Worm (Caenorhabditis elegans) whole organism, L3 larva: ENCODE measurements around the gene let-70.
A peak's percentile ranks its signal among the peaks of the same experiment; 100 is the strongest.

Source experiments
- R02D3.7 ChIP-seq: fragments of 150-350 bp; optimal IDR thresholded peaks from 2 replicates; lab custom pipeline; 2014; ENCODE audit warnings: missing biosample characterization, missing genetic modification characterization
- ZK546.5 ChIP-seq: sonication (generic microtip); optimal IDR thresholded peaks from 2 replicates; lab custom pipeline; 2017; ENCODE audit warnings: missing biosample characterization, missing genetic modification characterization
- aly-2 ChIP-seq: fragments of 150-350 bp; optimal IDR thresholded peaks from 2 replicates; lab custom pipeline; 2014; ENCODE audit warnings: missing biosample characterization, missing genetic modification characterization
- ama-1 ChIP-seq: fragments of 150-350 bp; optimal IDR thresholded peaks from 2 replicates; lab custom pipeline; 2018
- ceh-16 ChIP-seq: sonication (generic microtip); optimal IDR thresholded peaks from 2 replicates; lab custom pipeline; 2017; ENCODE audit warnings: missing biosample characterization, missing genetic modification characterization
- ceh-28 ChIP-seq: fragments of 150-350 bp; optimal IDR thresholded peaks from 2 replicates; lab custom pipeline; 2014; ENCODE audit warnings: missing biosample characterization, missing genetic modification reagents, missing genetic modification characterization
- ceh-82 ChIP-seq: fragments of 150-350 bp; optimal IDR thresholded peaks from 2 replicates; lab custom pipeline; 2014; ENCODE audit warnings: missing biosample characterization, missing genetic modification characterization
- egl-5 ChIP-seq: fragments of 150-350 bp; optimal IDR thresholded peaks from 2 replicates; lab custom pipeline; 2017; ENCODE audit warnings: missing biosample characterization, missing genetic modification reagents, missing genetic modification characterization, inconsistent platforms
- elt-1 ChIP-seq: fragments of 150-350 bp; optimal IDR thresholded peaks from 2 replicates; lab custom pipeline; 2014; ENCODE audit warnings: missing biosample characterization, missing genetic modification characterization
- elt-2 ChIP-seq: sonication (generic microtip); optimal IDR thresholded peaks from 2 replicates; lab custom pipeline; 2016; ENCODE audit warnings: missing genetic modification reagents, mild to moderate bottlenecking, missing genetic modification characterization, missing compliant biosample characterization
- elt-3 ChIP-seq, 3 experiments: fragments of 150-350 bp in 1 of 3; sonication (generic microtip) in 2 of 3; optimal IDR thresholded peaks; 2 replicates in 2 of 3; 4 replicates in 1 of 3; lab custom pipeline; 2014 to 2017; ENCODE audit warnings: missing biosample characterization in 3 of 3, missing genetic modification characterization in 3 of 3
- eor-1 ChIP-seq, 2 experiments: fragments of 150-350 bp; optimal IDR thresholded peaks; 2 replicates each; lab custom pipeline; 2014 to 2018; ENCODE audit warnings: missing biosample characterization in 2 of 2, missing genetic modification characterization in 2 of 2
- fkh-10 ChIP-seq: sonication (generic microtip); optimal IDR thresholded peaks from 2 replicates; lab custom pipeline; 2017; ENCODE audit warnings: missing biosample characterization, missing genetic modification reagents, missing genetic modification characterization
- hmg-11 ChIP-seq: sonication (generic microtip); optimal IDR thresholded peaks from 2 replicates; lab custom pipeline; 2016; ENCODE audit warnings: missing genetic modification characterization, missing compliant biosample characterization
- lin-15B ChIP-seq: fragments of 150-350 bp; optimal IDR thresholded peaks from 2 replicates; lab custom pipeline; 2014; ENCODE audit warnings: missing biosample characterization, missing genetic modification characterization
- lin-39 ChIP-seq: fragments of 150-350 bp; optimal IDR thresholded peaks from 2 replicates; lab custom pipeline; 2018; ENCODE audit warnings: missing biosample characterization, missing genetic modification reagents, missing genetic modification characterization
- lsy-12 ChIP-seq: sonication (generic microtip); optimal IDR thresholded peaks from 2 replicates; lab custom pipeline; 2016; ENCODE audit warnings: mild to moderate bottlenecking, missing genetic modification characterization, missing compliant biosample characterization
- mml-1 ChIP-seq: fragments of 150-350 bp; sonication (generic microtip); optimal IDR thresholded peaks from 3 replicates; lab custom pipeline; 2014; ENCODE audit warnings: missing biosample characterization, missing genetic modification characterization
- nfya-1 ChIP-seq: sonication (generic microtip); optimal IDR thresholded peaks from 2 replicates; lab custom pipeline; 2017; ENCODE audit warnings: missing genetic modification characterization, mild to moderate bottlenecking, missing compliant biosample characterization, antibody characterized with exemption, moderate library complexity; ENCODE audit not compliant: insufficient read depth
- nhr-11 ChIP-seq: fragments of 150-350 bp; optimal IDR thresholded peaks from 2 replicates; lab custom pipeline; 2014; ENCODE audit warnings: missing biosample characterization, missing genetic modification characterization
- nhr-12 ChIP-seq: fragments of 150-350 bp; optimal IDR thresholded peaks from 2 replicates; lab custom pipeline; 2014; ENCODE audit warnings: missing biosample characterization, missing genetic modification characterization
- nhr-25 ChIP-seq: sonication (generic microtip); optimal IDR thresholded peaks from 2 replicates; lab custom pipeline; 2017; ENCODE audit warnings: missing biosample characterization, missing genetic modification characterization
- nhr-28 ChIP-seq: fragments of 150-350 bp; optimal IDR thresholded peaks from 2 replicates; lab custom pipeline; 2014; ENCODE audit warnings: missing biosample characterization, missing genetic modification characterization
- nhr-43 ChIP-seq: sonication (generic microtip); optimal IDR thresholded peaks from 2 replicates; lab custom pipeline; 2016; ENCODE audit warnings: mild to moderate bottlenecking, missing genetic modification characterization, missing compliant biosample characterization; ENCODE audit not compliant: poor library complexity, severe bottlenecking
- nhr-77 ChIP-seq: fragments of 150-350 bp; optimal IDR thresholded peaks from 2 replicates; lab custom pipeline; 2014; ENCODE audit warnings: missing biosample characterization, missing genetic modification characterization
- pha-4 ChIP-seq: fragments of 150-350 bp; optimal IDR thresholded peaks from 2 replicates; lab custom pipeline; 2014; ENCODE audit warnings: missing biosample characterization, missing genetic modification reagents, missing genetic modification characterization
- pqm-1 ChIP-seq: fragments of 150-350 bp; optimal IDR thresholded peaks from 2 replicates; lab custom pipeline; 2017; ENCODE audit warnings: missing biosample characterization, missing genetic modification characterization, inconsistent platforms
- sea-2 ChIP-seq: fragments of 150-350 bp; sonication (generic microtip); optimal IDR thresholded peaks from 4 replicates; lab custom pipeline; 2014; ENCODE audit warnings: missing biosample characterization, missing genetic modification reagents, missing genetic modification characterization
- skn-1 ChIP-seq: fragments of 150-350 bp; optimal IDR thresholded peaks from 2 replicates; lab custom pipeline; 2014; ENCODE audit warnings: missing biosample characterization, missing genetic modification characterization
- snpc-4 ChIP-seq: fragments of 150-350 bp; optimal IDR thresholded peaks from 2 replicates; lab custom pipeline; 2014; ENCODE audit warnings: missing biosample characterization, missing genetic modification characterization
- tbx-2 ChIP-seq: sonication (generic microtip); optimal IDR thresholded peaks from 2 replicates; lab custom pipeline; 2016; ENCODE audit warnings: mild to moderate bottlenecking, missing genetic modification characterization, missing compliant biosample characterization
- unc-39 ChIP-seq: sonication (generic microtip); optimal IDR thresholded peaks from 4 replicates; lab custom pipeline; 2017; ENCODE audit warnings: missing biosample characterization, missing genetic modification characterization
- unc-62 ChIP-seq: fragments of 150-350 bp; sonication (generic microtip); optimal IDR thresholded peaks from 4 replicates; lab custom pipeline; 2014; ENCODE audit warnings: missing biosample characterization, missing genetic modification reagents, missing genetic modification characterization
- ztf-4 ChIP-seq: fragments of 150-350 bp; optimal IDR thresholded peaks from 2 replicates; lab custom pipeline; 2014; ENCODE audit warnings: missing biosample characterization, missing genetic modification characterization

Gene let-70

ce11 chrIV:11082153-11082552 is at the start of gene let-70:
Gene let-70, minus strand, starts transcription at chrIV:11082253.
- TF ChIP-seq hmg-11 (tag; lab: Kevin White, UChicago) = no peak
- TF ChIP-seq fkh-10 (GFP tag; lab: Kevin White, UChicago) = no peak
- TF ChIP-seq pha-4 = no peak
- no peak for TF ChIP-seq sea-2 (GFP tag; lab: Kevin White, UChicago)
- TF ChIP-seq aly-2 (tag; lab: Kevin White, UChicago) = no peak
- TF ChIP-seq nhr-25 (tag; lab: Kevin White, UChicago) = no peak
- no peak for TF ChIP-seq ceh-16 (tag; lab: Kevin White, UChicago)
- no peak for TF ChIP-seq lsy-12 (tag; lab: Kevin White, UChicago)
- no peak for TF ChIP-seq ceh-28 (tag; lab: Kevin White, UChicago)
- TF ChIP-seq eor-1 (tag; optimal IDR thresholded peaks at IDR 0.05; lab: Kevin White, UChicago) = no peak
- TF ChIP-seq R02D3.7 (tag; lab: Kevin White, UChicago) = no peak
- no peak for TF ChIP-seq nhr-77 (tag; lab: Kevin White, UChicago)

ce11 chrIV:11131268-11131667 is 49.2 kb upstream of the let-70 start, which contains the start of gene ard-1:
Gene ard-1, plus strand, starts transcription at chrIV:11131279.
- no peak for TF ChIP-seq pqm-1
- TF ChIP-seq ZK546.5 (tag; lab: Kevin White, UChicago) = no peak
- TF ChIP-seq elt-2 (tag; lab: Kevin White, UChicago) = no peak
- no peak for TF ChIP-seq mml-1 (tag; lab: Kevin White, UChicago)
- TF ChIP-seq eor-1 (tag; optimal IDR thresholded peaks at IDR 0.05; lab: Kevin White, UChicago) = no peak
- no peak for TF ChIP-seq nhr-28 (tag; lab: Kevin White, UChicago)
- no peak for TF ChIP-seq nfya-1 (tag; lab: Kevin White, UChicago)
- no peak for TF ChIP-seq ama-1
- no peak for TF ChIP-seq skn-1
- TF ChIP-seq elt-3 (tag; optimal IDR thresholded peaks at IDR 0.05; lab: Kevin White, UChicago) = no peak

- TF ChIP-seq nfya-1 (tag; lab: Kevin White, UChicago) = peak; percentile 44
- TF ChIP-seq ceh-28 (tag; lab: Kevin White, UChicago) = no peak
- no peak for TF ChIP-seq ztf-4
- no peak for TF ChIP-seq unc-39 (tag; lab: Kevin White, UChicago)
- TF ChIP-seq nhr-12 = no peak
- TF ChIP-seq pha-4 = peak; percentile 29
- TF ChIP-seq elt-2 (tag; lab: Kevin White, UChicago) = peak; percentile 58
- TF ChIP-seq pqm-1 = peak; percentile 11
- no peak for TF ChIP-seq snpc-4
- no peak for TF ChIP-seq nhr-43 (tag; lab: Kevin White, UChicago)
- no peak for TF ChIP-seq ceh-82 (tag; lab: Kevin White, UChicago)
- TF ChIP-seq elt-3 (tag; optimal IDR thresholded peaks at IDR 0.05; lab: Kevin White, UChicago) = no peak
- TF ChIP-seq, all 47 proteins: peak for 4
Measured at ce11 chrIV:11130774-11131173, 48.7 kb upstream of the let-70 start.

ce11 chrIV:11126028-11126427 is 44.0 kb upstream of the let-70 start:
- TF ChIP-seq elt-2 (tag; lab: Kevin White, UChicago) = no peak
- no peak for TF ChIP-seq eor-1 (tag; optimal IDR thresholded peaks at IDR 0.05; lab: Kevin White, UChicago)
- no peak for TF ChIP-seq lin-15B (tag; lab: Kevin White, UChicago)
- TF ChIP-seq ztf-4 = no peak
- no peak for TF ChIP-seq lin-39 (tag; lab: Kevin White, UChicago)
- TF ChIP-seq nhr-28 (tag; lab: Kevin White, UChicago) = no peak
- no peak for TF ChIP-seq hmg-11 (tag; lab: Kevin White, UChicago)
- no peak for TF ChIP-seq sea-2 (GFP tag; lab: Kevin White, UChicago)
- no peak for TF ChIP-seq unc-62
- no peak for TF ChIP-seq elt-1

- no peak for TF ChIP-seq eor-1 (tag; optimal IDR thresholded peaks at IDR 0.05; lab: Kevin White, UChicago)
- no peak for TF ChIP-seq egl-5 (tag; lab: Kevin White, UChicago)
- no peak for TF ChIP-seq unc-39 (tag; lab: Kevin White, UChicago)
- no peak for TF ChIP-seq elt-3 (tag; optimal IDR thresholded peaks at IDR 0.05; lab: Kevin White, UChicago)
- TF ChIP-seq nhr-11 (tag; lab: Kevin White, UChicago) = no peak
- TF ChIP-seq R02D3.7 (tag; lab: Kevin White, UChicago) = no peak
- TF ChIP-seq ceh-16 (tag; lab: Kevin White, UChicago) = no peak
- TF ChIP-seq skn-1 = no peak
- no peak for TF ChIP-seq nhr-12
- TF ChIP-seq tbx-2 (tag; lab: Kevin White, UChicago) = no peak
Measured at ce11 chrIV:11126004-11126027, 43.8 kb upstream of the let-70 start, which contains the start of gene swsn-4. Gene swsn-4, plus strand, starts transcription at chrIV:11126024.
